Fruit fly (Drosophila melanogaster) Kc167 (cell line): ENCODE measurements around the gene dlp.

ENCODE experiments used
- Sin3A ChIP-seq: fragments of >200 bp; optimal IDR thresholded peaks from 2 replicates; lab custom pipeline; 2018; ENCODE audit warnings: missing external identifiers
- h ChIP-seq: fragments of >200 bp; optimal IDR thresholded peaks from 3 replicates; lab custom pipeline; 2018; ENCODE audit warnings: missing external identifiers
- insv ChIP-seq: fragments of >200 bp; optimal IDR thresholded peaks from 3 replicates; lab custom pipeline; 2018; ENCODE audit warnings: missing external identifiers
- ttk ChIP-seq: sonication (Bioruptor generic); optimal IDR thresholded peaks from 2 replicates; lab custom pipeline; 2017; ENCODE audit warnings: missing external identifiers

DNA sequence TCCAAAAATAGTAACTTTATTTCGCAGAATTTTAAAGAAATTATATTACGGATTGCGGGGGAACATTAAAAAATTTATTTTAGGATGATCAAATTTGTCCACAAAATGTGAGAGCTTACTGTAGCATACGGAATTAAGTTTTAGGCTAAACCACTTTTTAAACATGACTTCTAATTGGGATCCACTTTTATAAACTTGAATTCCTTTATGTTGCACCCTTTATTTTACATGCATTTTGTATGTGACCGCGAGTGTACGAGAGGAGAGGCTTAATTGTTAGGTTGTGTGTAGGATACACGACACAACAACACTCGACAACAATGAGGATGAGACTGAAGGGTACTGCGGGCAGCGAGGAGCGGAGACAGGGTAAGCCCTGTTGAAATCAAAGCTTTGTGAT is 16.5 kb downstream of the dlp start:
- TF ChIP-seq insv (lab: Kevin White, UChicago) (no peak), ttk (lab: Kevin White, UChicago) (no peak), h (lab: Kevin White, UChicago) (no peak), Sin3A (no peak)
